Fruit fly (Drosophila melanogaster) Kc167 (cell line): Measurements from ENCODE around the gene CG12818.

Experiments
- Myc ChIP-seq: fragments of >200 bp; optimal IDR thresholded peaks from 2 replicates; lab custom pipeline; 2017; ENCODE audit warnings: missing external identifiers
- Sin3A ChIP-seq: fragments of >200 bp; optimal IDR thresholded peaks from 2 replicates; lab custom pipeline; 2018; ENCODE audit warnings: missing external identifiers
- h ChIP-seq: fragments of >200 bp; optimal IDR thresholded peaks from 3 replicates; lab custom pipeline; 2018; ENCODE audit warnings: missing external identifiers
- insv ChIP-seq: fragments of >200 bp; optimal IDR thresholded peaks from 3 replicates; lab custom pipeline; 2018; ENCODE audit warnings: missing external identifiers
- psq ChIP-seq: fragments of >200 bp; optimal IDR thresholded peaks from 2 replicates; lab custom pipeline; 2017; ENCODE audit warnings: missing external identifiers
- ttk ChIP-seq: sonication (Bioruptor generic); optimal IDR thresholded peaks from 2 replicates; lab custom pipeline; 2017; ENCODE audit warnings: missing external identifiers

dm6 chr3R:10368251-10368650, 36.9 kb downstream of the CG12818 start:
- no peak for TF ChIP-seq Sin3A
- TF ChIP-seq insv (lab: Kevin White, UChicago), result no peak
- no peak for TF ChIP-seq h (lab: Kevin White, UChicago)
- no peak for TF ChIP-seq psq
- no peak for TF ChIP-seq ttk (lab: Kevin White, UChicago)
- no peak for TF ChIP-seq Myc (lab: Kevin White, UChicago)
